Worm (Caenorhabditis elegans) whole organism, mixed stage, embryonic: ENCODE data around the gene rpb-6.

Source experiments
- hlh-1 ChIP-seq: fragments of 150-350 bp; optimal IDR thresholded peaks from 2 replicates; lab custom pipeline; 2014; ENCODE audit warnings: missing biosample characterization, missing genetic modification reagents, missing genetic modification characterization
- nhr-12 ChIP-seq: fragments of 150-350 bp; optimal IDR thresholded peaks from 2 replicates; lab custom pipeline; 2014; ENCODE audit warnings: missing biosample characterization, missing genetic modification characterization

DNA sequence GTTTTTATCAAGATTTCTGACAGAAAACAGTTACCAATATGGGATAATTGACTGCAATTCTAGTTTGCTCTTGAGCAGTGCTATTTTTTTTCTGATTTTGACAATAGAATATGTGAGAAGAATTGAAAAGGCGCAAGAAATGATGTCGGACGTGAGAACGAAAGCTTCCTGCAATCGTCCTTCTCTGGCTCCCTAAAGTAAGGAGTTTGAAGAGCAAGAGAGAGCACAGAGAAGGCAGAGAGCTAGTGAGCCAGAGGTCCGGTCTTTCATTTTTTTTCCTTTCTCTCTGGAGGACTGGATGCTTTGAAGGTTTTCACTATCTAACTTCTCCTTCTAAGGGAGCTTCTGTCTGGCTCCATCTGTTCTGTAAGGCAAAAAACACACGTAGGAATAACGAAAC, 29.0 kb upstream of the rpb-6 start:
- TF ChIP-seq hlh-1 (tag; lab: Kevin White, UChicago) (no peak), nhr-12 (no peak)
